Worm (Caenorhabditis elegans) whole organism, L4 larva: ENCODE results near the gene sart-3.

Source experiments
- cey-2 ChIP-seq: sonication (generic microtip); optimal IDR thresholded peaks from 3 replicates; lab custom pipeline; 2017; ENCODE audit warnings: missing genetic modification characterization, mild to moderate bottlenecking, missing compliant biosample characterization, antibody characterized with exemption, borderline replicate concordance; ENCODE audit not compliant: insufficient read depth
- nhr-6 ChIP-seq: fragments of 150-350 bp; optimal IDR thresholded peaks from 2 replicates; lab custom pipeline; 2014; ENCODE audit warnings: missing biosample characterization, missing genetic modification characterization

DNA sequence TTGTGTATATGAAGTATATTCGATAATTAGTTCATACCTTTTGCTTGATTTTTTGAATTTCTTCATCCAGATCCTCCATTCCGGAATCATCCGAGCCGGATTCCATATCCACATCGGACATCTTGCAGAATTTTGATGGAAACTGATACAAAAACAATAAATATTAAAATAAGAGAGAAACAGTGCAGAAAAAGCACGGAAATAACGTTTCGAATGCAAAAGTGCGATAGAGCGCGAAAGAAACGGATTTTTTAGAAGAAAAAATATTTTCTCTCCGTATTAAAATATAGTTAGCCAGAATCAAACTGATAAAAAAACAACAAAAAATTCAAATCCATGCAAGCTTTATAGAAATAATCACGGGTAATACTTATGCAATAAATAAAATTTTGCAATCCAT, at the start of gene sart-3:
- TF ChIP-seq nhr-6 (tag; lab: Kevin White, UChicago) (no peak), cey-2 (tag; lab: Kevin White, UChicago) (no peak)
